Fruit fly (Drosophila melanogaster) whole organism, larva: ENCODE data around the gene CG5194.

Experiments
- noc ChIP-seq: fragments of 200-800 bp; sonication (Bioruptor generic); optimal IDR thresholded peaks from 3 replicates; lab custom pipeline; 2019; ENCODE audit warnings: missing biosample characterization, mild to moderate bottlenecking, missing genetic modification characterization, moderate library complexity

Gene CG5194

DNA sequence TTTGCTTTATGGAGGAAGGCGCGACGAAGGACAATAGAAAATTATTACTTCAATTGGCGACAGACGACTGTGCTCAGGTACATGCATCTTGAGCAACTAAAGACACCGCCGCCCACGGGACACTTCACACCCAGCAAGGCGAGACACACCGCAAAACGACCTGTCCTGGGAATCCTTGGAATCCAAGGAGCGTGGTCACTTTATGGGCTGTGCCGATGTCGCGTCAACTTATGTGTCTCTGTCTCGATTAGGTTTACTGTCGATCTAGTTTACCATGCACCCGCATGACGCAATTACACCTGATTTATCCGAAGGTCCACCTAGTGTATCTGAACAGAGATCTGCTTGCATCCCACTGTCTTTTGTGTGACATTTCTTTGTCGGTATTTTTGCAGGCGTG, 29.6 kb upstream of the CG5194 start:
- TF ChIP-seq noc (tag; lab: Kevin White, UChicago), result no peak

DNA sequence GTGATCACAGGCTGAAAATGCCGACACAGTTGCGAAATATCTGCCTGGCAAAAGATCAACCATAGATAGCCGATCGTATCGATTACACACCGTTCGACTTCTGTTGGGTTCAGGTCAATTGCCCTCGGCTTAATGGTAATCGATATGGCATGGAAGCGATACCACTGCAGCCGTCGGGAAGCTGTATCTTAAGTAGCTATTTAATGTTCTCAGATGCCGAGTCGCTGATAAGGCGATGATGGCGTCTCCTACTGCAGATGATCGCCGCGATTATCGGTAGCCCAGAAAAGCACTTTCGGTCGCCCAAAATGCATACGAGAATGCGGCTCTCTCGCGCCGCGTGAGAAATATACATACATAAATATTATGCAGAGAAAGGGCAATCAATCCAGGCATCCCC, 28.0 kb upstream of the CG5194 start:
- no peak for TF ChIP-seq noc (tag; lab: Kevin White, UChicago)

DNA sequence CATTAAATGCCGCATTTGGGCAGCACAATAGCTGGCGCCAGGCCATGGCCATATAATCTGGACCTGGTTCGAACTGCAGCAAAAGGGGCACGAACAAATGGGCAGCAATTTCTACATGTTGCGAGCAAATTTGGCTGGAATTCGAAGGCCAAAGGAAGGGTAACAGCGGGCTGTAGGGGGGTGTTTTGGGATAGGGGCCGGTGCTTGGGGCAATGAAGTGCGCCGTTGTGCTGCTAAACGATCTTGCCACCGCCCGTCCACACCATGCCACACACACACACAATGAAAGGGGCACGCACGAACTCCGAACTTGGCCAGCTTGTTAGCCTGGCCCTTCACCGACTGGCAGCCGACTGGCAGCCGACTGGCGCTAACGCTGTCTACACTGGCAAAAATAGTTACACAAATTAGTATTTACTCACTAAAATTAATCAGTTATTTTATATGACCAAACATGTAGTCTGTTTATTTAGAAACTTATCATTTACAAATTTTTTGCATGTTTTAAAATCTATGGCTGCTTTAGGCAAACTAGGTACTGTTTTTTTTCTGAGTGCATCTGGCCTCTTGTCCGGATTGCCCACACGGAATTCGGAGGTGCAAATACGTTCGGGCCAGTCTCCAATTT, 24.5 kb upstream of the CG5194 start:
- no peak for TF ChIP-seq noc (tag; lab: Kevin White, UChicago)

DNA sequence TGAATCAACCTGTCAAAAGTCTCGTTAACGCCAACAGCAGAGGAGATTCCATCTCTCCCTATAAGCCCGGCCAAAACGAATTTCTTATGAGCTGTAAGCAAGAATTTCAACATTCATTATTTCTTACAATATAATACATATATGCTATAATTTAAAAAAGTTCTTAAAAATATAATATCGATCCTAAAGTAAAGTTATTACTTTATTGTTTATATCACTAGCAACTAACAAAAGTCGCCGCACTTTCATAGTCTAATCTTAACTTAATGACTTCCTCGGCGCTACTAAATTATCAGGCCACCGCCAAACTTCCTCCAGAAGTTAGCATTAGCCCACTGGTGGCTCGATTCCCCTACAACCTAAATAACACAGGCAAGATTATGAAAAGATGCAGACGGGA, 23.9 kb upstream of the CG5194 start:
- TF ChIP-seq noc (tag; lab: Kevin White, UChicago), result no peak

DNA sequence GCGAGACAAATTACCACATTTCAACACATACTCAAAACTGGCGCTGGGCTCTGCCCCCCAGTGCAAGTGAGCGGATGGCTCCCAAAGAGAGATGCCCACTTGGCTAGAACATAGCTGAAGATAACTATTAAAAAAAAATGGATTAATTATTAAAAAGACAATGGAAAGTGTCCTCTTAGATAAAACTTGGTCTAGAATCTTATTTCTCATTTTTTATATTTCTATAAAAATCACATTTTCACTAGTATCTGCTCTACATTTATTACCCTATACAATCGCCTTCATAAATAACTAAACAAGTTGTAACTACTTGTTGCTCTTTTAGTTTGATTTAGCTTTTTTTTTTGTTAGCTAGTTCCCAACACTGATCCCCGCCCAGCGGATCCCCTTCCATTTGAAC, 23.2 kb upstream of the CG5194 start:
- no peak for TF ChIP-seq noc (tag; lab: Kevin White, UChicago)

DNA sequence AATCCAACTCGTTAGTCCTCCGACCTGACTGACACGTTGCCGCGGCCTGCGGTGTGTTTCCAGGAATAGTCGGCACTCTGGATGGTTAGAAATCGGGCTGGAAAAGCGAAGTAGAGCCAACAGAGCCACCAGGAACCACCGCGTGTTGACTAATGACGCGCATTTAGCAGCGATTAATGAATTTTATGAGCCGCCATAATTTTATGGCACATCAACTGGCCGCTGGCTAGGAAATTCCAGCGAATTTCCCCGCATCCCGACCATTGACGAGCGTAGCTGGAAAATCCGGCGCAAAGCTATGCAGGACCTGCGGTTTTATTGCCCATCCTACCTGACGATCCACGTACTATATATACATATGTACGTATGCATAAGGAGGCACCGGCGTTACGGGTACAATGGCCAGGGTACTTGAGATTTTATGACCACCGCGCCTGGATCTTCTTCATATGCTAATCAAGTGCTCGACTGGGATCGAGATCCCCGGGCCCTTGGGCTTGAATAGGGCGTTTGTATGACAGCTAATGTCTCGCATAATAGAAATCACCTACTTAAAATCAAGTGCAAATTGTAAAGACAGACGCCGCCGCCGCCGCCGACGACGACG, 19.6 kb upstream of the CG5194 start:
- TF ChIP-seq noc (tag; lab: Kevin White, UChicago), result no peak

DNA sequence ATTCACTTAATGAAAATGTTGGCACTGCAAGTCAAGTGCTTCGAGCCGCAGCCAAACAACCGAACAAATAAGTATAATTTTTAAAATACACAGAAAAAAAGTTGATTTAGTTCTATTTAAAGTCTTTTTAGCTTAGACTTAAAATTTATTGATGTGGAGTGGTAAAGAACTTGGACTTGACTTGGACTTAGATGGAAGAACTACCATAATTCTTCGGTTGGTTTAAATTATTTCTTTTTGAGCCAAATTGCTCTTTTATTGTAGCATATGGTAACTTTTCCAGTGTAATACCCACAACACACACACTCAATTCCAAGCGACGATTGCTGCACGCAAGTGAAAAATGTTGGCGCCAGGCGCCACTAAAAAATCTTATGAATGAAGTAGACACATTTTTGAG, 18.4 kb upstream of the CG5194 start:
- TF ChIP-seq noc (tag; lab: Kevin White, UChicago), result no peak

DNA sequence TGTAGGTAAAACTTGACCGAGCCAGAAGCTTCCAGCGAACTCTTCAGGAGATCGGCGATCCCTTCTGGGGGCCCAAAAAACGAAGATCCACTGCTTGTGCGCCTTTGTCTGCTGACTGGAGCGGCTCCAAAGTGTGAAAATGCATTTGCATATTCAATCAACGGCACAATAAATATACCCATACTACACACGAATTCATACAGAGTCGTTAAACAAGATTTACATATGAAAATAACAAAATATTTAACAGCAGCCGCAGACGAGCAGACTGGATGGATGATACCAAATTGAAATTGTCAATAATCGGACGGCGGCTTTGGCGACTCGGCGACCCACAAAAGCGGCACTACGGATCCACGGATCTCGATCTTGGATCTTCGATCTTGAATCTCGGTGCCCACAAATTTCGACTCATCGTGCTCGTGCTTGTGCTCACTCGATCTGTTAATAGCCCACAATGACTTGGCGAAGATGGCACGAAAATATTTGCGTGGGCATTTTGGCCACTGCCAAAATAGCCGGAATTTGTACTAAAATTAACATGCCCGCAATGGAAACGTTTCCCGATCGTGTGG, 17.6 kb upstream of the CG5194 start:
- no peak for TF ChIP-seq noc (tag; lab: Kevin White, UChicago)

DNA sequence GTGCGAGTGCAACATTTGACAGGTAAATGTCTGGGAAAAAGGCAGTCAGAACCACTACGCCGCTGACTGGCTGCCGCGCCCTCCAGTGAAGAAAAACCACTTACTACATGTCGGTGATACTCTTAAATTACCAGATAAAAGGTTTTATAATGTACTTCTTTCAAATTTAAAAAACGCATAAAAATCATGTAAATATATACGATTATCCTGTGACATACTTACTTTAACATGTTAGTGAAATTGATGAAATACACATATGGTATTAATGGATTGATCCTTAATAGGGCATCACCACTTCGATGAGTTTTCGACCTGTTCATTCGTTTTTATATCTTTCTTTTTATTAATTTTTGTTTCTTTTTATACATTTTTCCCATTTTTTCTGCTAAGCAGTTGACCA, 16.9 kb upstream of the CG5194 start:
- TF ChIP-seq noc (tag; lab: Kevin White, UChicago), result no peak

DNA sequence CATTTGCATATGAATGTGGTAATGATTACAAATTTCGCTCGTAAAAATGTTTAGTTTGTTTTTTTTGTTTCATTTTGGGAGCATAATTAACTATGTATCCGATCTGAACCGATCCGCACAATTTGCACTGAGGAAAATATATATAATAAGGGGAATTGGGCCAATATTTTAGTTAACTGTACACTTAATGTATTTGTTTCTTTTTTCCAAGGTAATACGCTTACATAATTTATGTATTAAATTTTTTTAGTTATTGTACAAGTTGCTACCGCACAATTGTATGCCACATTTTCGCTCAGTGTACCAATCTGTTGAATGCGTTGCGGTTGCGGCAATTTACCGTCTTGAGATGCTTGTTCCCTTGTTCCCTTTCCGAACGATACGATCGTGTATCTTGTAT, 16.0 kb upstream of the CG5194 start:
- TF ChIP-seq noc (tag; lab: Kevin White, UChicago), result peak; percentile 47

DNA sequence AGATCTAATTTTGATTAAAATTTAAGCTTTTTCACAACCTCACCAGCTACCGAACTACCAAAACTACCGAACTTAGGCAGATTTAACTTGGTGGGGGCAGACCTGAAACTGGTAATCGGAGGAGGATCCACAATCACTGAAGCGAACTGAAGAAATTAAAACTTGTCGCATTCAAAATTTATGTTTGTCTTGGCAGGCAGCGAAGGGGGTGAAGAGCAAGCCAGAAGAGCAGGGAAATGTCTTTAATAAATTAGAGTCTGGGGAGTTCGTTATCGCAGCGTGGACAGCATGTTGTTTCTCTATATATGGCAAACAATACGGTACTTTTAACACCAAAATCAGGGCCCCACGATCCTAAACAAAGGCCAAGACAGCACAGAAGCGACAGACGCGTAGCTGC, 15.5 kb upstream of the CG5194 start:
- TF ChIP-seq noc (tag; lab: Kevin White, UChicago), result peak; percentile 36

DNA sequence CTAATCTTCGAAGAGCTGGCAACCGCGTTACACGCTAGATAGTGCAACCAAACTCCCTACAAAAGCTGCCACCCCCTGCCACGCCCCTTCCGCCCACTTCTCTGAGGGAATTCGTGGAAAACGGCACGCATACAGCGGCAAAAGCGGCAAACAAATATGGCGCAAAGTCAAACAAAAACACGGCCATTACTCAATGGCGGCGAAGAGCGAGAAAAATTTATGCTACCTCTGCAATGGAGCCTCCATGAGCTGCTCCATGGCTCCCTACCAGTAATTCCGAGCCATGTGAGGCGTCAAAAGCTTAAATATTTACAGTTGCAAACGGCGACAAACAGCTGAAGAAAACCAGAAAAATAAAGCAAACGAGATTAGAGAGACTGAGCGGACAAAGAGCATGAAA, 15.1 kb upstream of the CG5194 start:
- no peak for TF ChIP-seq noc (tag; lab: Kevin White, UChicago)

DNA sequence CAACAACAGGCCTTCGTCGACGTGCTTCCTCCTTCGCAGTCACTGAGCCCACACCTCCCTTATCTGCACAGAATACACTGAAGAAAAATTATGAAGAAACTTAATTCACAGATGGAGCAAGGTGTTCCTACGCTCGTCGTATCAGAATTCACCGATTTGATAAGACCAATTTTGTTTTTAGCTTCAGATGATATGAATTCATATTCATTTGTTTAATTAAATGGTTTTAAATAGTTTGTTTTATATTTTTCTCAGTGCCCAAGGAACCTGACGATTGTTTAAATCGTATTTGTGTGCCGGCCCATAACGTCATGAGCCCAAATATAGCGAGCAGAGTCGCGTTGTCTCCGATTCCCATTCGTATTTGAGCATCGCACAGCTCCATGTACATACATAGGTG, 14.0 kb upstream of the CG5194 start:
- peak; percentile 78 for TF ChIP-seq noc (tag; lab: Kevin White, UChicago)

DNA sequence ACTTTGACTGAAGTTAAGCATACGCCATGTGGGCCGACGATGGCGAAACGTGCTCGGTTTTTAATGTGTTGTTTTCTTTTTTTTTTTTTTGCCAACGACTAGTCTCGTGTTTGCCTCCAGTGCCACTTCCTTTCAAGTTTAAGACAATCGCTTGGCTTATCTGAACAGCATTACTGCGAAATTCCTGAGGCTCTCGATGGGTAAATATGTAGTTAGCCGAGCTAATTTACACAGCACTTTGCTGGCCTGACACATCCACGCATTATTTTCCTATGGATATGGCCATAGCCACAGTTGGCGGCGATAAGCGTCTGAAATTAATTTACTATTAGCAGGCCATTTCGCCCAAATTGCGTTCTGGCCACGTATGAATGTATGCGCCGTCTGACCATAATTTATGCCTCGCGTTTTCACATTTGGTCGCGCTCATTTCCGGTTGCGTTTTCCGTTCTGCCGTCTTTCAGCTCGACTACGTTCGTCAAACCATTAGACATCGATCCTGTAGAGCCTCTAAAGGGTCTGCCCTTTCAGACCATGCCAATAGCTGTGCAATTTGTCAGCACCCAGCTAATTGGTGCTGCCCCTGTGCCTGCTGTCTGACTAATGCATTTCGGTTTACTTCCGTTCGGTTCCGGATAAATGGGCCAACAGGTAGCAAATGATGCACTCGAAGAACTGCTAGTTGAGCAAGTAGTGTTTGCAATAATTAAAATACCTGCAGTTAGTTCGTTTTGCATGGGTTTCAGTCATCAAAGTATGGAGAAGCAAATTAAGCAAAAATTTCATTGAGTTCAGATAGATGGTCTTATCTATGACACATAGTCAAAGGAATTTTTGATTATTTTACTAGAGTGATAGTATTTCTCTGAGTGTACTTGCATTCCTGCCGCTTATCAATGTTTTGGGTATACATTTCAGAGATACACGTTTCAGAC, 11.1 kb upstream of the CG5194 start:
- peak; percentile 57 for TF ChIP-seq noc (tag; lab: Kevin White, UChicago)

DNA sequence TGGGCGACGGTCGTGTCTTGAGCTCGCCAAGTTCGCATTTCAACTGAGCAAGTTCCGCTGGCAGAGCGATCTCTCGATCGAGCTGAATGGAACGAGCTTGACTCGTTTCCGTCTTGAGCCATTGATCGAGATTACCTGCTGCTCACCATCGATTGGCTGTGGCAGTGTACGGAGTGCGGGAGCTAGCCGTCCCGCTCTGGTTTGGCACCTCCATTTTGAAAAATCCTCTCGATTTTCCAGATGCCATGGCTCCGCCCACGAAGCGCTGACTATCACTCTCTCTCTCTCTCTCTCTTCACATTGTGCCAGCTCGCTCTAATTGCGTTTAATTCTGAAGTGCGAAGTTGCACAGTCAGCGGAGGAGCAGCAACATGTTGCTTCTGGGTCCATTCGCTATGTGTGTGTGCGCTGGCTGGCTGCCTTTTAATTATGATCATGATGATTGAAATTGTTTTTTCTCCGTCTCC, 9.6 kb upstream of the CG5194 start, which contains the start of gene Doc2:
Gene Doc2 (minus strand): TSS at position 51 of the 467 bp plus-strand sequence.
- no peak for TF ChIP-seq noc (tag; lab: Kevin White, UChicago)

DNA sequence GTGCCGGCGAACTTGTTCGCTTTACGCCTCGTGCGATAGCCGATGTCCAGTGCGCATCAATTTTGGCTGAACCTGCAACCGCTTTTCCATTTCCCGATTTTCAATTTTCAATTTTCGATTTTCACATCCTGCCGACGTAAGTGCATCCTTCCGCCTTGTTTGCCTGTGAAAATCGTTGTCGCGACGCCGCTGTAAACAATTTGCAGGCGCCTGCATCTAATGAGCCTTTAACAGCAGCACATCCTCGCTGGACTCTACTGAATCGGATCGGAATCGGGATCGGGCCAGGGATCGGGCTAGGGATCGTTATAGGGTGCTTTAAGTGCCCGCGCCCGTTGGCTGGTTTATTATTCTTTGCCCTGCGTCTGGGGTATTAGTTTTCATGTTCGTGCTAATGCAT, 7.8 kb upstream of the CG5194 start:
- no peak for TF ChIP-seq noc (tag; lab: Kevin White, UChicago)
